Worm (Caenorhabditis elegans): ENCODE results near the gene F44A2.3.

Gene F44A2.3

ce11 chrV:9333316-9334048 lies 28.3 kb downstream of the F44A2.3 start, which contains the start of gene acl-14 (continued):
- TF ChIP-seq jun-1 (tag; optimal IDR thresholded peaks at IDR 0.05) (no peak), egl-43 (GFP tag; IDR thresholded peaks at IDR 0.05) (no peak), snpc-4 (tag; optimal IDR thresholded peaks at IDR 0.05) (no peak), lir-3 (tag; optimal IDR thresholded peaks at IDR 0.05) (no peak), fos-1 (tag; optimal IDR thresholded peaks at IDR 0.05) (no peak), aly-2 (tag; optimal IDR thresholded peaks at IDR 0.05) (no peak), Y105C5A.15 (GFP tag; IDR thresholded peaks at IDR 0.05) (no peak), spr-1 (tag; optimal IDR thresholded peaks at IDR 0.05) (no peak), mep-1 (tag; optimal IDR thresholded peaks at IDR 0.05) (peak; percentile 13), lin-15B (tag; optimal IDR thresholded peaks at IDR 0.05) (no peak), skn-1 (tag; optimal IDR thresholded peaks at IDR 0.05) (no peak), madf-9 (GFP tag; conservative IDR thresholded peaks at IDR 0.05) (no peak), nhr-10 (tag; optimal IDR thresholded peaks at IDR 0.05) (no peak), ama-1 (optimal IDR thresholded peaks at IDR 0.05) (no peak), zfp-3 (GFP tag; conservative IDR thresholded peaks at IDR 0.05) (no peak), mdl-1 (tag; optimal IDR thresholded peaks at IDR 0.05) (peak in 1 of 2 experiments; percentile 10), zag-1 (tag; optimal IDR thresholded peaks at IDR 0.05) (no peak), nhr-111 (GFP tag; optimal IDR thresholded peaks at IDR 0.05) (no peak), lin-1 (GFP tag; IDR thresholded peaks at IDR 0.05) (no peak), unc-130 (GFP tag; optimal IDR thresholded peaks at IDR 0.05) (no peak), unc-62 (GFP tag; optimal IDR thresholded peaks at IDR 0.05 in 1 of 2) (peak in 1 of 2 experiments; percentile 36), unc-62 (tag; optimal IDR thresholded peaks at IDR 0.05) (no peak), aha-1 (tag) (peak; percentile 82), ctbp-1 (GFP tag; IDR thresholded peaks at IDR 0.05) (no peak), F10B5.3 (tag; optimal IDR thresholded peaks at IDR 0.05) (no peak), vab-7 (GFP tag; IDR thresholded peaks at IDR 0.05) (no peak), lin-29 (GFP tag; IDR thresholded peaks at IDR 0.05) (no peak), hif-1 (tag; optimal IDR thresholded peaks at IDR 0.05) (no peak), D1046.2 (GFP tag; IDR thresholded peaks at IDR 0.05) (no peak), mxl-2 (GFP tag; conservative IDR thresholded peaks at IDR 0.05) (no peak), ztf-7 (tag; optimal IDR thresholded peaks at IDR 0.05) (no peak), arid-1 (GFP tag; conservative IDR thresholded peaks at IDR 0.05) (no peak), mes-2 (tag; optimal IDR thresholded peaks at IDR 0.05; ENCODE audit: poor library complexity, severe bottlenecking) (peak; percentile 28), lin-38 (GFP tag; IDR thresholded peaks at IDR 0.05) (no peak), mxl-3 (GFP tag; optimal IDR thresholded peaks at IDR 0.05) (no peak), T20F7.1 (GFP tag; optimal IDR thresholded peaks at IDR 0.05) (no peak), nhr-77 (tag; optimal IDR thresholded peaks at IDR 0.05) (no peak), duxl-1 (tag; optimal IDR thresholded peaks at IDR 0.05; ENCODE audit: poor library complexity) (no peak), nhr-41 (GFP tag; IDR thresholded peaks at IDR 0.05) (no peak), ces-1 (GFP tag; optimal IDR thresholded peaks at IDR 0.05) (no peak), F49E8.2 (tag; optimal IDR thresholded peaks at IDR 0.05; ENCODE audit: borderline replicate concordance) (no peak), pha-4 (GFP tag; IDR thresholded peaks at IDR 0.05) (no peak), pha-4 (tag; optimal IDR thresholded peaks at IDR 0.05) (no peak), ceh-28 (tag; optimal IDR thresholded peaks at IDR 0.05) (no peak), T26A8.4 (GFP tag; IDR thresholded peaks at IDR 0.05) (no peak), php-3 (GFP tag; IDR thresholded peaks at IDR 0.05) (no peak), cey-2 (tag; optimal IDR thresholded peaks at IDR 0.05; ENCODE audit: borderline replicate concordance, insufficient read depth) (no peak), ZK546.5 (tag; optimal IDR thresholded peaks at IDR 0.05) (no peak), dpl-1 (GFP tag; optimal IDR thresholded peaks at IDR 0.05) (no peak)
